Worm (Caenorhabditis elegans) whole organism, L3 larva: ENCODE measurements around the gene F22E12.1.
A peak's percentile ranks its signal among the peaks of the same experiment; 100 is the strongest.

ENCODE experiments used
- R02D3.7 ChIP-seq: fragments of 150-350 bp; optimal IDR thresholded peaks from 2 replicates; lab custom pipeline; 2014; ENCODE audit warnings: missing biosample characterization, missing genetic modification characterization
- ZK546.5 ChIP-seq: sonication (generic microtip); optimal IDR thresholded peaks from 2 replicates; lab custom pipeline; 2017; ENCODE audit warnings: missing biosample characterization, missing genetic modification characterization
- aly-2 ChIP-seq: fragments of 150-350 bp; optimal IDR thresholded peaks from 2 replicates; lab custom pipeline; 2014; ENCODE audit warnings: missing biosample characterization, missing genetic modification characterization
- ama-1 ChIP-seq: fragments of 150-350 bp; optimal IDR thresholded peaks from 2 replicates; lab custom pipeline; 2018
- ceh-16 ChIP-seq: sonication (generic microtip); optimal IDR thresholded peaks from 2 replicates; lab custom pipeline; 2017; ENCODE audit warnings: missing biosample characterization, missing genetic modification characterization
- ceh-28 ChIP-seq: fragments of 150-350 bp; optimal IDR thresholded peaks from 2 replicates; lab custom pipeline; 2014; ENCODE audit warnings: missing biosample characterization, missing genetic modification reagents, missing genetic modification characterization
- elt-1 ChIP-seq: fragments of 150-350 bp; optimal IDR thresholded peaks from 2 replicates; lab custom pipeline; 2014; ENCODE audit warnings: missing biosample characterization, missing genetic modification characterization
- elt-2 ChIP-seq: sonication (generic microtip); optimal IDR thresholded peaks from 2 replicates; lab custom pipeline; 2016; ENCODE audit warnings: missing genetic modification reagents, mild to moderate bottlenecking, missing genetic modification characterization, missing compliant biosample characterization
- eor-1 ChIP-seq, 2 experiments: fragments of 150-350 bp; optimal IDR thresholded peaks; 2 replicates each; lab custom pipeline; 2014 to 2018; ENCODE audit warnings: missing biosample characterization in 2 of 2, missing genetic modification characterization in 2 of 2
- fkh-10 ChIP-seq: sonication (generic microtip); optimal IDR thresholded peaks from 2 replicates; lab custom pipeline; 2017; ENCODE audit warnings: missing biosample characterization, missing genetic modification reagents, missing genetic modification characterization
- fkh-2 ChIP-seq: fragments of 150-350 bp; optimal IDR thresholded peaks from 2 replicates; lab custom pipeline; 2014; ENCODE audit warnings: missing biosample characterization, missing genetic modification reagents, missing genetic modification characterization
- fos-1 ChIP-seq: fragments of 150-350 bp; optimal IDR thresholded peaks from 2 replicates; lab custom pipeline; 2014; ENCODE audit warnings: missing biosample characterization, missing genetic modification characterization
- jun-1 ChIP-seq: fragments of 150-350 bp; optimal IDR thresholded peaks from 2 replicates; lab custom pipeline; 2014; ENCODE audit warnings: missing biosample characterization, missing genetic modification reagents, missing genetic modification characterization
- lin-15B ChIP-seq: fragments of 150-350 bp; optimal IDR thresholded peaks from 2 replicates; lab custom pipeline; 2014; ENCODE audit warnings: missing biosample characterization, missing genetic modification characterization
- lsy-12 ChIP-seq: sonication (generic microtip); optimal IDR thresholded peaks from 2 replicates; lab custom pipeline; 2016; ENCODE audit warnings: mild to moderate bottlenecking, missing genetic modification characterization, missing compliant biosample characterization
- mdl-1 ChIP-seq: fragments of 150-350 bp; optimal IDR thresholded peaks from 2 replicates; lab custom pipeline; 2014; ENCODE audit warnings: missing biosample characterization, missing genetic modification characterization
- mml-1 ChIP-seq: fragments of 150-350 bp; sonication (generic microtip); optimal IDR thresholded peaks from 3 replicates; lab custom pipeline; 2014; ENCODE audit warnings: missing biosample characterization, missing genetic modification characterization
- nfya-1 ChIP-seq: sonication (generic microtip); optimal IDR thresholded peaks from 2 replicates; lab custom pipeline; 2017; ENCODE audit warnings: missing genetic modification characterization, mild to moderate bottlenecking, missing compliant biosample characterization, antibody characterized with exemption, moderate library complexity; ENCODE audit not compliant: insufficient read depth
- nhr-23 ChIP-seq: fragments of 150-350 bp; optimal IDR thresholded peaks from 2 replicates; lab custom pipeline; 2014; ENCODE audit warnings: missing biosample characterization, missing genetic modification reagents, missing genetic modification characterization
- nhr-237 ChIP-seq: fragments of 150-350 bp; optimal IDR thresholded peaks from 2 replicates; lab custom pipeline; 2014; ENCODE audit warnings: missing biosample characterization, missing genetic modification characterization
- nhr-25 ChIP-seq: sonication (generic microtip); optimal IDR thresholded peaks from 2 replicates; lab custom pipeline; 2017; ENCODE audit warnings: missing biosample characterization, missing genetic modification characterization
- nhr-67 ChIP-seq: fragments of 150-350 bp; optimal IDR thresholded peaks from 2 replicates; lab custom pipeline; 2014; ENCODE audit warnings: missing biosample characterization, missing genetic modification characterization
- nhr-76 ChIP-seq: fragments of 150-350 bp; sonication (generic microtip); optimal IDR thresholded peaks from 5 replicates; lab custom pipeline; 2014; ENCODE audit warnings: missing biosample characterization, missing genetic modification characterization
- nhr-77 ChIP-seq: fragments of 150-350 bp; optimal IDR thresholded peaks from 2 replicates; lab custom pipeline; 2014; ENCODE audit warnings: missing biosample characterization, missing genetic modification characterization
- pha-4 ChIP-seq: fragments of 150-350 bp; optimal IDR thresholded peaks from 2 replicates; lab custom pipeline; 2014; ENCODE audit warnings: missing biosample characterization, missing genetic modification reagents, missing genetic modification characterization
- pqm-1 ChIP-seq: fragments of 150-350 bp; optimal IDR thresholded peaks from 2 replicates; lab custom pipeline; 2017; ENCODE audit warnings: missing biosample characterization, missing genetic modification characterization, inconsistent platforms
- sea-2 ChIP-seq: fragments of 150-350 bp; sonication (generic microtip); optimal IDR thresholded peaks from 4 replicates; lab custom pipeline; 2014; ENCODE audit warnings: missing biosample characterization, missing genetic modification reagents, missing genetic modification characterization
- skn-1 ChIP-seq: fragments of 150-350 bp; optimal IDR thresholded peaks from 2 replicates; lab custom pipeline; 2014; ENCODE audit warnings: missing biosample characterization, missing genetic modification characterization
- snpc-4 ChIP-seq: fragments of 150-350 bp; optimal IDR thresholded peaks from 2 replicates; lab custom pipeline; 2014; ENCODE audit warnings: missing biosample characterization, missing genetic modification characterization
- tbx-2 ChIP-seq: sonication (generic microtip); optimal IDR thresholded peaks from 2 replicates; lab custom pipeline; 2016; ENCODE audit warnings: mild to moderate bottlenecking, missing genetic modification characterization, missing compliant biosample characterization
- unc-39 ChIP-seq: sonication (generic microtip); optimal IDR thresholded peaks from 4 replicates; lab custom pipeline; 2017; ENCODE audit warnings: missing biosample characterization, missing genetic modification characterization
- ztf-4 ChIP-seq: fragments of 150-350 bp; optimal IDR thresholded peaks from 2 replicates; lab custom pipeline; 2014; ENCODE audit warnings: missing biosample characterization, missing genetic modification characterization

F22E12.1 gene

DNA sequence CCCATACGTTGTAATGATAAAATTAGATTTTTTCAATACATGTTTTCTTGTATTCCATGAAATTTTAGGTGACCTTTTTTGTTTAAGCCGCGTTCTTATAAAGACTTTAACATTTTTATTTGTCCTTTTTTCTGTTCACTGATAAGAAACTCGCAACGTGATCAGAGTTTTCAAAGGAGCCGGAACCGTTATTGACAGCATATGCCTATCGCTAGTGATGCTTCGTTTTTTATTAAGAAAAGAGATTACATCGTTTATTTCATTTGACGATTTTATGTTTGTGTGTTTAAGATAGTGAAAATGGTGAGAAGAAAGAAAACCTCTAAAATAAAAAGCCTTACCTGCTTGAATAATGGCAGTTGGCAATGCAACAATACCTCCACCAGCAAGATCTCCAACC lies 24.5 kb downstream of the F22E12.1 start:
- TF ChIP-seq jun-1 (peak; percentile 54), nhr-25 (tag; lab: Kevin White, UChicago) (no peak), nhr-237 (tag; lab: Kevin White, UChicago) (no peak), elt-2 (tag; lab: Kevin White, UChicago) (peak; percentile 96), snpc-4 (tag; lab: Kevin White, UChicago) (no peak), lin-15B (tag; lab: Kevin White, UChicago) (no peak), pqm-1 (tag; lab: Kevin White, UChicago) (peak; percentile 79), nhr-77 (tag; lab: Kevin White, UChicago) (no peak), pha-4 (tag; lab: Kevin White, UChicago) (peak; percentile 53), sea-2 (GFP tag; lab: Kevin White, UChicago) (no peak), mdl-1 (tag; lab: Kevin White, UChicago) (no peak)

DNA sequence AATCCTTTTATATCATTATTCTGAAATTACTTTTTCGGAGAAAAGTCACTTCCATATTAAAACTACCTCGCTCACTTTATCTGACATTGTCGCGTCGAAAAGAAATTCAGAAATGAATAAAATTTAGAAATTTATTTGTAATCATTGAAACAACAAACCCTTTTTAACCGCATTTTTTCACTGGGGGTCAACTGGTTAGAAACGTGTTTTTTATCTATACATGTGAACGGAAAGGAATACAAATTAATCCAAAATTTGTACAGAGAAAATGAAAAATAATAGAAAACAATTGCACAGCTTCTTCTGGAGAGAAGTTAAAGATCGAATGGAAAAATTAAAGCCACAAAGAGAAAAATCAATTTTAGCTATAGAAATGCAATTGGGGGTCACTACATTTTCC lies 28.5 kb downstream of the F22E12.1 start, which contains the start of gene tag-314:
Gene tag-314 (minus strand): TSS at position 101 of the 400 bp plus-strand sequence.
- TF ChIP-seq jun-1 = no peak
- no peak for TF ChIP-seq lsy-12 (tag; lab: Kevin White, UChicago)
- no peak for TF ChIP-seq unc-39
- TF ChIP-seq nhr-23 (tag; lab: Kevin White, UChicago) = no peak
- no peak for TF ChIP-seq tbx-2 (tag; lab: Kevin White, UChicago)
- TF ChIP-seq fos-1 (tag; lab: Kevin White, UChicago) = no peak
- no peak for TF ChIP-seq ceh-28 (tag; lab: Kevin White, UChicago)
- TF ChIP-seq snpc-4 (tag; lab: Kevin White, UChicago) = no peak
- no peak for TF ChIP-seq skn-1 (tag; lab: Kevin White, UChicago)
- TF ChIP-seq elt-2 (tag; lab: Kevin White, UChicago) = no peak
- TF ChIP-seq sea-2 (GFP tag; lab: Kevin White, UChicago) = no peak
- no peak for TF ChIP-seq aly-2 (tag; lab: Kevin White, UChicago)
- no peak for TF ChIP-seq fkh-2
- no peak for TF ChIP-seq pqm-1 (tag; lab: Kevin White, UChicago)
- no peak for TF ChIP-seq elt-1 (tag; lab: Kevin White, UChicago)
- TF ChIP-seq R02D3.7 = no peak

DNA sequence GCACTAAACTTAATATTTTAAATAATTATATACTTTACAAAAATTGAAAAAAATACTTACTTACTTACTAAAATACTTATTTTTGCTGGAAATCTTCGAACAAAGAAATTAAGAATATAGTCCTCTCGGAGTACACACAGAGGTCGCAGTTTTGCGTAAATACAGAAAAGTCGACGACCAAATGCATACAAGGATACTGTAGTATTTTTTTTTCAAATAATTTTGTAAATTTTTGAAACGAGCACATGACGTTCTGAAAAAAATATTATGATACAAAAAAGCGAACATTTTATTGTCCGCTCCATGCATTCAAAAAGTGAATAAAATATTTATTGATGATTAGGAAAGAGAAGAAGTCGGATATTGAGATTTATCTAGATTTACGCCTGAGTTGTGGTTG lies 30.9 kb downstream of the F22E12.1 start, which contains the start of gene apc-10:
Gene apc-10 (minus strand): TSS at position 101 of the 400 bp plus-strand sequence.
- no peak for TF ChIP-seq jun-1
- no peak for TF ChIP-seq eor-1 (tag; optimal IDR thresholded peaks at IDR 0.05; lab: Kevin White, UChicago)
- no peak for TF ChIP-seq R02D3.7

DNA sequence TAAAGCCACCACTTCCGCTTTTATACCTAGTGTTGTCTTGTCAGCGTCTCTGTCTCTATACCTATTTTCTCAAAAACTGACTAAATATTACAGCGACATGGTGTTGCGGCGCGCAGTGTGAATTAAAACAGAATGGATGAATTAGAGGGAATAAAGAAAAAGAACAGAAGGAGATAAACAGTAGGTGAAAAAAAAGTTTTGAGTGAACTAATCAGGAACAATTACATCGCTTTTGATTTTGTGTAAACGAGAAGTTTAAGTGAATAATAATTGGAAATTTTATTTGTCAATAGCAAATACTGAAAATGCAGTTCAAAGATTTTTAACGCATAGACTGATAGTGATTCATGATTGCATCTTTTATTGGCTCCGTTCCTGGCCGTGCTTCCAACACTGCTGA lies 32.0 kb downstream of the F22E12.1 start, which contains the start of gene col-12:
Gene col-12 (minus strand): TSS at position 101 of the 400 bp plus-strand sequence.
- TF ChIP-seq nfya-1 (tag; lab: Kevin White, UChicago) (no peak), mml-1 (no peak), fkh-2 (no peak), nhr-67 (tag; lab: Kevin White, UChicago) (no peak), ceh-16 (tag; lab: Kevin White, UChicago) (no peak)

DNA sequence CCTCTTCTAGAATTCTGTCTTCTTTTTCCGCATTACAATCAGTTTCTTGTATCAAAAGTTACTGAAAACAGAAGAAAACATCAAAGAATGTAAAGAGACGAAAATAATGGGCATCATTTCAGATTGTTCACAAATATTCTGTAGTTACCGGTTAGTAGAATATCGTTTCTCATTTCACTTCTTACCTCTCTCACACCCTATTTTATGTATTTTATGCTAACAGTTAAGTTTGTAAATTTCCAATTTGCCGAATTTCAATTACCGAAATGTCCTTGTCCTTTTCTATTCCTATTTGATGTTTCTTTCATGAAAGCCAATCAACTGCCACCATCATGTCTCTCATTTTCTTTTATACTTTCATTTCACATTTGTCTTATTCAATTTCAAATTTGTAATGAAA lies 33.6 kb downstream of the F22E12.1 start:
- TF ChIP-seq ama-1 (no peak), nhr-67 (tag; lab: Kevin White, UChicago) (no peak), jun-1 (no peak), nhr-25 (tag; lab: Kevin White, UChicago) (peak; percentile 61)

DNA sequence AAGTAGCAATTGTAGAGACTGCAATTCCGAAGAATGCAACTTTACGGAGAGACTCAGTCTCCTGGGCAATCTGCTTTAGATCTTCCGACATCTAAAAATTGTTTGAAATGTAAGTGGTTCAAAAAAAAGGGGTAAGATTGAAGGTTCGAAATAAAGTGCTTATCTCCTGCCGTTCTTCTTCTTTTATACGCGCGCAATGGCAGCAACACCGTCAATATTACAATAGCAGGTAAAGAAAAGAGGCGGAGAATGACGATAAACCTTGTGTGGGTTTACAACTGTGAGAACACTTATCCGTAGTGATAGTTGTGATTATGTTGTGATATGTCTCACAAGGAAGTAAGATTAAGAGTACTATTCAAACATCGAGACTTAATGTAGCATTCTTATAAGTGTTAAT lies 35.3 kb downstream of the F22E12.1 start, which contains the start of gene col-13:
Gene col-13 (minus strand): TSS at position 101 of the 400 bp plus-strand sequence.
- TF ChIP-seq pqm-1 (tag; lab: Kevin White, UChicago) = no peak
- TF ChIP-seq ztf-4 (tag; lab: Kevin White, UChicago) = no peak
- no peak for TF ChIP-seq fkh-10 (GFP tag; lab: Kevin White, UChicago)
- TF ChIP-seq nhr-76 = no peak
- TF ChIP-seq ZK546.5 (tag; lab: Kevin White, UChicago) = no peak
- no peak for TF ChIP-seq fos-1 (tag; lab: Kevin White, UChicago)
- no peak for TF ChIP-seq elt-2 (tag; lab: Kevin White, UChicago)
- no peak for TF ChIP-seq unc-39
- no peak for TF ChIP-seq jun-1
- TF ChIP-seq nhr-237 (tag; lab: Kevin White, UChicago) = no peak
- TF ChIP-seq mml-1 = no peak
- no peak for TF ChIP-seq aly-2 (tag; lab: Kevin White, UChicago)
- TF ChIP-seq mdl-1 (tag; lab: Kevin White, UChicago) = no peak
